Fruit fly (Drosophila melanogaster): ENCODE results near the gene CG17129.

Gene CG17129

DNA sequence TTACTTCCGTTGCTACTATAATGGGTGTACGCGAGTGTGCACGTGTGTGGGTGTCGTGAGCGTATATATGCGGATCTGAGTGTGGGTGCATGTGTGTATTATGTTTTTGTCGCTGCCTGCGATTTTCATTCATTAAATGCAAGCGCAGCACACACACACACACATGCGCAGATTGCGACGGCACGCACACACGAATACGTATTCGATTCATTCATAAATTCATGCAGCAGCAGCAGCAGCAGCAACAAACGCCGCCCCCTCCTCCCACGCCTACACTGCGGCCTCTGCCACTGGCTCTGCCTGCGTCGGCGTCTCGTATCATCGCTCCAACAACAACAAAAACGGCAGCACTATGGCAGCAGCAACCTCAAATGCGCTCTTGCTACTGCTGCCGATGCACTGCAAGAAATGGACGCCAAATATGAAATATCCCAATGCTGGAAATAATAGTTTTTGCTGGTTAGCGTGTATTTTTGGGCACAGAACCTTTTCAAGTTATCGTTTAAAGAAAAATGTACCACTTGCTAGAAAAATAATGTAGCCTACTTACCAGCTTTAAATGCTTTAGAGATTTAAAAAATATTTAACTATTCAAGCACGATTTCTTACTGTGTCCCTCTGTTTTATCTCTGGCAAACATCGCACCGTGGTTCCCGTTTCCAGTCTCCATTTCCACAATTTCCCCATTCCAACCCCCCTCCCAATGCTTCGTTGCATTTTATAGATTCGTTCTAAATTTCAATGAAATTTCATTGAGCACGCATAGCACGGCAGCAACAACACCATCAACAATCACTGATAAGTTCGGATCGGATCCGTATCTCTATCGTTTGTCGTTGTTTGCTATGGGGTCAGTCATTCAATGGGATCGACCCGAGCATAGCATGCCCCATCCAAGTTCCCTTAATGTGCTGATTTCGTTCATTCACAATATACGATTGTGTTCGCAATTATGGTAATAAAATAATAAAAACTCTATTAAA lies 46.6 kb downstream of the CG17129 start (continued):
- TF ChIP-seq Hr51 (GFP tag; optimal IDR thresholded peaks at IDR 0.05) (peak; percentile 57 to 83), shn (GFP tag; optimal IDR thresholded peaks at IDR 0.05) (peak; percentile 87), CG4820 (GFP tag; optimal IDR thresholded peaks at IDR 0.05) (peak; percentile 90), Asciz (GFP tag; optimal IDR thresholded peaks at IDR 0.05) (peak; percentile 83), Sin3A (optimal IDR thresholded peaks at IDR 0.05) (no peak), pita (GFP tag; optimal IDR thresholded peaks at IDR 0.05) (no peak)

DNA sequence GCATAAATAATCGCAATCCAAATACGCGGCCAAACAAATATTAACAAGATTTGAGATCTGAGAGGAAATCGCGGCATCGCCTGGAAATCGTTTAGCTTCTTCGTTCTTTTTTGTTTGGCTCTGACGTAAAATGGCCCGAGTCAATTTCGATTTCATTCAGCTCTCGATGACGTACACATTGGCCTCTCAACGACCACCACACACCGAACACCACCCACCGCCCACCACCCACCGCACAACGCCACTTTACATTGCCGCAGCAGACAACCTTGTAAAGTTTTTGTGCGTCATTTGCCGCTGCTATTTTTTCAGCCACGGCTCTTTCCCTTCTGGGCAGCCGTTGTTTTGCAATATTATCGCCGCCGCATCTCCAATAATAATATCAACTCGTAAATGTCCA lies 48.1 kb downstream of the CG17129 start:
- TF ChIP-seq CG34376 (GFP tag; optimal IDR thresholded peaks at IDR 0.05) (peak; percentile 16), CG13894 (tag; optimal IDR thresholded peaks at IDR 0.05) (peak; percentile 44), Atf6 (GFP tag; IDR thresholded peaks at IDR 0.05) (peak; percentile 12; the same call in 1 of the 2 replicates), CG6175 (GFP tag; IDR thresholded peaks at IDR 0.05) (peak; percentile 58; the same call in 1 of the 3 replicates), chinmo (GFP tag; IDR thresholded peaks at IDR 0.05; ENCODE audit: partially characterized antibody) (peak; percentile 80; the same call in 1 of the 4 replicates), mirr (GFP tag; optimal IDR thresholded peaks at IDR 0.05) (peak; percentile 27), sug (tag; optimal IDR thresholded peaks at IDR 0.05) (peak; percentile 24), sr (GFP tag; IDR thresholded peaks at IDR 0.05) (peak; percentile 58), Deaf1 (tag; optimal IDR thresholded peaks at IDR 0.05) (peak; percentile 11), Med (GFP tag) (peak; percentile 49), chm (GFP tag; IDR thresholded peaks at IDR 0.05) (0 out of 2 replicates have a peak, but pooled peaks have one; percentile 23), gsb-n (tag; optimal IDR thresholded peaks at IDR 0.05) (no peak), ftz-f1 (GFP tag; optimal IDR thresholded peaks at IDR 0.05) (peak; percentile 81), ttk (GFP tag; IDR thresholded peaks at IDR 0.05) (no peak), CG18599 (GFP tag; optimal IDR thresholded peaks at IDR 0.05) (peak; percentile 15), D (optimal IDR thresholded peaks at IDR 0.05) (no peak), D (GFP tag; optimal IDR thresholded peaks at IDR 0.05) (no peak), CG11695 (GFP tag; IDR thresholded peaks at IDR 0.05) (no peak), sd (tag; optimal IDR thresholded peaks at IDR 0.05) (peak; percentile 70), CG32767 (GFP tag; IDR thresholded peaks at IDR 0.05) (0 out of 2 replicates have a peak, but pooled peaks have one; percentile 11), Pdp1 (GFP tag; optimal IDR thresholded peaks at IDR 0.05) (peak in 1 of 2 experiments; percentile 45), crol (GFP tag; IDR thresholded peaks at IDR 0.05) (peak; percentile 73), lab (GFP tag; optimal IDR thresholded peaks at IDR 0.05) (peak; percentile 4), MBD-R2 (GFP tag; IDR thresholded peaks at IDR 0.05) (no peak), CG9932 (GFP tag; IDR thresholded peaks at IDR 0.05) (0 out of 2 replicates have a peak, but pooled peaks have one; percentile 21), CG14860 (GFP tag; IDR thresholded peaks at IDR 0.05; ENCODE audit: partially characterized antibody) (no peak), sob (GFP tag; IDR thresholded peaks at IDR 0.05) (peak; percentile 38; the same call in 1 of the 2 replicates), CG15601 (tag; optimal IDR thresholded peaks at IDR 0.05) (no peak), CG12769 (tag; optimal IDR thresholded peaks at IDR 0.05) (peak; percentile 59), CG2678 (tag; optimal IDR thresholded peaks at IDR 0.05) (no peak), CG4360 (GFP tag; IDR thresholded peaks at IDR 0.05) (no peak), CG6272 (GFP tag; IDR thresholded peaks at IDR 0.05) (no peak), Dek (tag; optimal IDR thresholded peaks at IDR 0.05) (no peak), CG32532 (GFP tag; IDR thresholded peaks at IDR 0.05) (peak; percentile 32; the same call in 1 of the 2 replicates), CG17359 (tag; optimal IDR thresholded peaks at IDR 0.05) (no peak), Lim3 (GFP tag; IDR thresholded peaks at IDR 0.05) (no peak), CG10543 (GFP tag; optimal IDR thresholded peaks at IDR 0.05) (peak; percentile 91), CG10274 (GFP tag; optimal IDR thresholded peaks at IDR 0.05) (no peak)
